Worm (Caenorhabditis elegans) whole organism, L3 larva: ENCODE data around the gene rpn-11.
A peak's percentile ranks its signal among the peaks of the same experiment; 100 is the strongest.

Experiments
- ZK546.5 ChIP-seq: sonication (generic microtip); optimal IDR thresholded peaks from 2 replicates; lab custom pipeline; 2017; ENCODE audit warnings: missing biosample characterization, missing genetic modification characterization
- aly-2 ChIP-seq: fragments of 150-350 bp; optimal IDR thresholded peaks from 2 replicates; lab custom pipeline; 2014; ENCODE audit warnings: missing biosample characterization, missing genetic modification characterization
- ama-1 ChIP-seq: fragments of 150-350 bp; optimal IDR thresholded peaks from 2 replicates; lab custom pipeline; 2018
- ceh-9 ChIP-seq: sonication (generic microtip); optimal IDR thresholded peaks from 2 replicates; lab custom pipeline; 2018; ENCODE audit warnings: missing biosample characterization, missing genetic modification characterization
- daf-12 ChIP-seq: fragments of 150-350 bp; optimal IDR thresholded peaks from 2 replicates; lab custom pipeline; 2014; ENCODE audit warnings: missing biosample characterization, missing genetic modification reagents, missing genetic modification characterization
- egl-27 ChIP-seq: sonication (generic microtip); optimal IDR thresholded peaks from 4 replicates; lab custom pipeline; 2017; ENCODE audit warnings: missing biosample characterization, missing genetic modification reagents, missing genetic modification characterization
- elt-1 ChIP-seq: fragments of 150-350 bp; optimal IDR thresholded peaks from 2 replicates; lab custom pipeline; 2014; ENCODE audit warnings: missing biosample characterization, missing genetic modification characterization
- eor-1 ChIP-seq, 2 experiments: fragments of 150-350 bp; optimal IDR thresholded peaks; 2 replicates each; lab custom pipeline; 2014 to 2018; ENCODE audit warnings: missing biosample characterization in 2 of 2, missing genetic modification characterization in 2 of 2
- fkh-10 ChIP-seq: sonication (generic microtip); optimal IDR thresholded peaks from 2 replicates; lab custom pipeline; 2017; ENCODE audit warnings: missing biosample characterization, missing genetic modification reagents, missing genetic modification characterization
- fkh-2 ChIP-seq: fragments of 150-350 bp; optimal IDR thresholded peaks from 2 replicates; lab custom pipeline; 2014; ENCODE audit warnings: missing biosample characterization, missing genetic modification reagents, missing genetic modification characterization
- hmg-11 ChIP-seq: sonication (generic microtip); optimal IDR thresholded peaks from 2 replicates; lab custom pipeline; 2016; ENCODE audit warnings: missing genetic modification characterization, missing compliant biosample characterization
- jun-1 ChIP-seq: fragments of 150-350 bp; optimal IDR thresholded peaks from 2 replicates; lab custom pipeline; 2014; ENCODE audit warnings: missing biosample characterization, missing genetic modification reagents, missing genetic modification characterization
- lin-15B ChIP-seq: fragments of 150-350 bp; optimal IDR thresholded peaks from 2 replicates; lab custom pipeline; 2014; ENCODE audit warnings: missing biosample characterization, missing genetic modification characterization
- lsy-12 ChIP-seq: sonication (generic microtip); optimal IDR thresholded peaks from 2 replicates; lab custom pipeline; 2016; ENCODE audit warnings: mild to moderate bottlenecking, missing genetic modification characterization, missing compliant biosample characterization
- mdl-1 ChIP-seq: fragments of 150-350 bp; optimal IDR thresholded peaks from 2 replicates; lab custom pipeline; 2014; ENCODE audit warnings: missing biosample characterization, missing genetic modification characterization
- mml-1 ChIP-seq: fragments of 150-350 bp; sonication (generic microtip); optimal IDR thresholded peaks from 3 replicates; lab custom pipeline; 2014; ENCODE audit warnings: missing biosample characterization, missing genetic modification characterization
- nfya-1 ChIP-seq: sonication (generic microtip); optimal IDR thresholded peaks from 2 replicates; lab custom pipeline; 2017; ENCODE audit warnings: missing genetic modification characterization, mild to moderate bottlenecking, missing compliant biosample characterization, antibody characterized with exemption, moderate library complexity; ENCODE audit not compliant: insufficient read depth
- nhr-11 ChIP-seq: fragments of 150-350 bp; optimal IDR thresholded peaks from 2 replicates; lab custom pipeline; 2014; ENCODE audit warnings: missing biosample characterization, missing genetic modification characterization
- nhr-12 ChIP-seq: fragments of 150-350 bp; optimal IDR thresholded peaks from 2 replicates; lab custom pipeline; 2014; ENCODE audit warnings: missing biosample characterization, missing genetic modification characterization
- nhr-23 ChIP-seq: fragments of 150-350 bp; optimal IDR thresholded peaks from 2 replicates; lab custom pipeline; 2014; ENCODE audit warnings: missing biosample characterization, missing genetic modification reagents, missing genetic modification characterization
- nhr-237 ChIP-seq: fragments of 150-350 bp; optimal IDR thresholded peaks from 2 replicates; lab custom pipeline; 2014; ENCODE audit warnings: missing biosample characterization, missing genetic modification characterization
- nhr-28 ChIP-seq: fragments of 150-350 bp; optimal IDR thresholded peaks from 2 replicates; lab custom pipeline; 2014; ENCODE audit warnings: missing biosample characterization, missing genetic modification characterization
- nhr-43 ChIP-seq: sonication (generic microtip); optimal IDR thresholded peaks from 2 replicates; lab custom pipeline; 2016; ENCODE audit warnings: mild to moderate bottlenecking, missing genetic modification characterization, missing compliant biosample characterization; ENCODE audit not compliant: poor library complexity, severe bottlenecking
- nhr-67 ChIP-seq: fragments of 150-350 bp; optimal IDR thresholded peaks from 2 replicates; lab custom pipeline; 2014; ENCODE audit warnings: missing biosample characterization, missing genetic modification characterization
- nhr-76 ChIP-seq: fragments of 150-350 bp; sonication (generic microtip); optimal IDR thresholded peaks from 5 replicates; lab custom pipeline; 2014; ENCODE audit warnings: missing biosample characterization, missing genetic modification characterization
- nhr-77 ChIP-seq: fragments of 150-350 bp; optimal IDR thresholded peaks from 2 replicates; lab custom pipeline; 2014; ENCODE audit warnings: missing biosample characterization, missing genetic modification characterization
- pha-4 ChIP-seq: fragments of 150-350 bp; optimal IDR thresholded peaks from 2 replicates; lab custom pipeline; 2014; ENCODE audit warnings: missing biosample characterization, missing genetic modification reagents, missing genetic modification characterization
- pqm-1 ChIP-seq: fragments of 150-350 bp; optimal IDR thresholded peaks from 2 replicates; lab custom pipeline; 2017; ENCODE audit warnings: missing biosample characterization, missing genetic modification characterization, inconsistent platforms
- sea-2 ChIP-seq: fragments of 150-350 bp; sonication (generic microtip); optimal IDR thresholded peaks from 4 replicates; lab custom pipeline; 2014; ENCODE audit warnings: missing biosample characterization, missing genetic modification reagents, missing genetic modification characterization
- skn-1 ChIP-seq: fragments of 150-350 bp; optimal IDR thresholded peaks from 2 replicates; lab custom pipeline; 2014; ENCODE audit warnings: missing biosample characterization, missing genetic modification characterization
- snpc-4 ChIP-seq: fragments of 150-350 bp; optimal IDR thresholded peaks from 2 replicates; lab custom pipeline; 2014; ENCODE audit warnings: missing biosample characterization, missing genetic modification characterization
- unc-62 ChIP-seq: fragments of 150-350 bp; sonication (generic microtip); optimal IDR thresholded peaks from 4 replicates; lab custom pipeline; 2014; ENCODE audit warnings: missing biosample characterization, missing genetic modification reagents, missing genetic modification characterization
- zag-1 ChIP-seq: fragments of 150-350 bp; optimal IDR thresholded peaks from 2 replicates; lab custom pipeline; 2014; ENCODE audit warnings: missing biosample characterization, missing genetic modification characterization
- ztf-11 ChIP-seq: fragments of 150-350 bp; optimal IDR thresholded peaks from 2 replicates; lab custom pipeline; 2014; ENCODE audit warnings: missing biosample characterization, missing genetic modification characterization
- ztf-4 ChIP-seq: fragments of 150-350 bp; optimal IDR thresholded peaks from 2 replicates; lab custom pipeline; 2014; ENCODE audit warnings: missing biosample characterization, missing genetic modification characterization

The rpn-11 gene

ce11 chrII:4045396-4045795 is 1.1 kb upstream of the rpn-11 start, which contains the start of gene K07D4.2:
Gene K07D4.2 (minus strand): TSS chrII:4045496.
- no peak for TF ChIP-seq lin-15B
- TF ChIP-seq mml-1 (tag; lab: Kevin White, UChicago), result no peak
- TF ChIP-seq lsy-12 (tag; lab: Kevin White, UChicago), result no peak
- TF ChIP-seq nhr-28 (tag; lab: Kevin White, UChicago), result no peak
- no peak for TF ChIP-seq nhr-12 (tag; lab: Kevin White, UChicago)
- no peak for TF ChIP-seq snpc-4
- no peak for TF ChIP-seq nhr-67
- TF ChIP-seq ama-1 (lab: Kevin White, UChicago), result no peak
- no peak for TF ChIP-seq eor-1 (tag; optimal IDR thresholded peaks at IDR 0.05; lab: Kevin White, UChicago)
- no peak for TF ChIP-seq aly-2 (tag; lab: Kevin White, UChicago)
- no peak for TF ChIP-seq skn-1 (tag; lab: Kevin White, UChicago)
- TF ChIP-seq egl-27 (tag; lab: Kevin White, UChicago), result no peak

- no peak for TF ChIP-seq nhr-11 (tag; lab: Kevin White, UChicago)
- no peak for TF ChIP-seq mdl-1 (tag; lab: Kevin White, UChicago)
- peak; percentile 8 for TF ChIP-seq ama-1 (lab: Kevin White, UChicago)
Measured at ce11 chrII:4042696-4043095, 1.6 kb downstream of the rpn-11 start.

ce11 chrII:4040066-4040465 is 4.3 kb downstream of the rpn-11 start:
- TF ChIP-seq nhr-237 (no peak), nhr-67 (no peak), unc-62 (GFP tag; lab: Kevin White, UChicago) (no peak), nhr-11 (tag; lab: Kevin White, UChicago) (no peak), nfya-1 (tag; lab: Kevin White, UChicago) (no peak), nhr-77 (tag; lab: Kevin White, UChicago) (no peak)

- TF ChIP-seq nhr-28 (tag; lab: Kevin White, UChicago) (no peak), pqm-1 (tag; lab: Kevin White, UChicago) (no peak), nhr-237 (no peak), jun-1 (tag; lab: Kevin White, UChicago) (no peak), zag-1 (tag; lab: Kevin White, UChicago) (no peak), ZK546.5 (tag; lab: Kevin White, UChicago) (no peak), elt-1 (tag; lab: Kevin White, UChicago) (no peak), nhr-77 (tag; lab: Kevin White, UChicago) (no peak), sea-2 (GFP tag; lab: Kevin White, UChicago) (no peak), daf-12 (tag; lab: Kevin White, UChicago) (no peak)
Measured at ce11 chrII:4038541-4038940, 5.8 kb downstream of the rpn-11 start, which contains the start of gene pqn-48. Gene pqn-48 (plus strand): TSS chrII:4038884.

ce11 chrII:4032293-4032692 is 12.1 kb downstream of the rpn-11 start, which contains the start of gene K07D4.4:
Gene K07D4.4 (minus strand): TSS chrII:4032393.
- TF ChIP-seq mml-1 (tag; lab: Kevin White, UChicago) (no peak), lsy-12 (tag; lab: Kevin White, UChicago) (no peak), ztf-4 (tag; lab: Kevin White, UChicago) (no peak), fkh-2 (tag; lab: Kevin White, UChicago) (no peak), snpc-4 (no peak), fkh-10 (GFP tag; lab: Kevin White, UChicago) (no peak), nhr-11 (tag; lab: Kevin White, UChicago) (no peak), pha-4 (tag; lab: Kevin White, UChicago) (no peak), pqm-1 (tag; lab: Kevin White, UChicago) (no peak), nhr-43 (tag; lab: Kevin White, UChicago) (no peak)

ce11 chrII:4028276-4028675 is 16.1 kb downstream of the rpn-11 start, which contains the start of gene K07D4.9:
Gene K07D4.9 (plus strand): TSS chrII:4028576.
- no peak for TF ChIP-seq nhr-23 (tag; lab: Kevin White, UChicago)
- no peak for TF ChIP-seq nhr-76 (tag; lab: Kevin White, UChicago)
- no peak for TF ChIP-seq ztf-11 (tag; lab: Kevin White, UChicago)
- no peak for TF ChIP-seq pqm-1 (tag; lab: Kevin White, UChicago)
- TF ChIP-seq lin-15B, result no peak
- no peak for TF ChIP-seq nhr-237
- no peak for TF ChIP-seq hmg-11 (tag; lab: Kevin White, UChicago)
- no peak for TF ChIP-seq ceh-9
